Fruit fly (Drosophila melanogaster) whole organism, embryonic: ENCODE results near the gene CG15818.

Source experiments
- CG10462 ChIP-seq: fragments of 200-800 bp; sonication (Bioruptor generic); optimal IDR thresholded peaks from 2 replicates; lab custom pipeline; 2016; ENCODE audit warnings: missing biosample characterization, missing genetic modification characterization
- CG13424 ChIP-seq: fragments of 200-800 bp; sonication (Bioruptor generic); optimal IDR thresholded peaks from 2 replicates; lab custom pipeline; 2019; ENCODE audit warnings: missing biosample characterization, mild to moderate bottlenecking, missing genetic modification characterization, moderate library complexity
- CG17612 ChIP-seq: fragments of 200-800 bp; sonication (Bioruptor generic); IDR thresholded peaks from 2 replicates; pipeline ENCODE4 v1.3.6; 2022; ENCODE audit warnings: missing biosample characterization, missing genetic modification characterization
- CG3995 ChIP-seq: fragments of 200-800 bp; sonication (Bioruptor generic); optimal IDR thresholded peaks from 3 replicates; lab custom pipeline; 2016; ENCODE audit warnings: missing biosample characterization, missing genetic modification characterization
- Scr ChIP-seq: fragments of 200-800 bp; sonication (Bioruptor generic); IDR thresholded peaks from 2 replicates; pipeline ENCODE4 v1.3.6; 2022; ENCODE audit warnings: missing biosample characterization, missing genetic modification characterization; ENCODE audit not compliant: partially characterized antibody
- dati ChIP-seq: fragments of 200-800 bp; sonication (Bioruptor generic); IDR thresholded peaks from 2 replicates; pipeline ENCODE4 v1.3.6; 2022; ENCODE audit warnings: missing biosample characterization, missing genetic modification characterization
- exex ChIP-seq: fragments of 200-800 bp; sonication (Bioruptor generic); optimal IDR thresholded peaks from 4 replicates; lab custom pipeline; 2018; ENCODE audit warnings: missing biosample characterization, mild to moderate bottlenecking, missing genetic modification characterization, moderate library complexity
- fru ChIP-seq: fragments of >200 bp; optimal IDR thresholded peaks from 2 replicates; lab custom pipeline; 2017

- TF ChIP-seq Scr (GFP tag; lab: Robert Waterston, UW) (no peak), CG3995 (GFP tag; lab: Kevin White, UChicago) (no peak), CG10462 (GFP tag; lab: Kevin White, UChicago) (no peak), fru (lab: Kevin White, UChicago) (no peak), CG13424 (tag; lab: Kevin White, UChicago) (peak; percentile 75), dati (no peak), exex (tag; lab: Kevin White, UChicago) (peak; percentile 78), CG17612 (peak; percentile 71)
These were observed 23.4 kb downstream of the CG15818 start for dm6 chr2L:7433957-7434736.
